Fruit fly (Drosophila melanogaster): ENCODE measurements around the gene CG42542.

CG42542 gene

DNA sequence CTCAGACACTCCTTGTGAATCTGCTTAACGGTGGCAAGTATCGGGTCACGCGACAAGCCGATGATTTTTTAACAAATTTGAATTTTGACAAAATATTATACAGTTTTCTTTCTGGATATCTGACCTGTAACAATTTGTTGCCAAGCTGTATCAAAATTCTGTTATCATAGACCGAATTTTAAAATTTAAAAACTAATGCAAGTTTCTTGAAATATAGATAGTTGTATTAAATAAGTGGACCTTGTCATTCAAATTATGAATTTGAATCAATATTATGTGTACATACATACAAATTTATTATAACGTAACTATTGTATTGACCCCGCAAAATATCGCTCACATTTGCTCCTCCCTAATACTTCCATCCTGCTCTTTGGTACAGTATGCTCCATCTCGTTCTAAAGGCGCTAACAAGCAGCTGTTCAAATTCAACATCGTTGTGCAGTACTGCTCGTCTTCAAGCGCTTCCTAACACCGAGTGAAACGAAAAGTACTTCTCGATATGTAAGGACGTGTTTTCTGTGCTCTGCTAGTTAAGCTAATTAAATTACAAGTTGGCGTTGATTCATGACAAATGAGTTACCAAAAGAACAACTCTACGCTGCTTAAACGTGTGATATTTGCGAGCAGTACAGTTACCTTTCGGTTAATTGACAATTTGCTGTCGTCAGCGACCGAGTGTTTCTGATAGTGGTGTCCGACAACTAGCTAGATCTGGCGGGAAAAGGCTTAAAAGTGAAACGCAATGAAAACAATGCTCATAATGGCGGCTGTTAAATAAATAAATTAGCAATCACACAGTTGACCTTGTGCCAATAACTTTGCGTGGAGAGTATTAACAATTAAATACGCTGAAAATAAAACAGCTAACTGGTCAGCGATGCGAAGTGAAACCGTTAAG, at the start of gene CG42542, which contains the start of gene Kpc1 (continued):
- peak; percentile 36 to 53 for TF ChIP-seq salr (GFP tag; optimal IDR thresholded peaks at IDR 0.05)
- no peak for TF ChIP-seq fd85E (GFP tag; optimal IDR thresholded peaks at IDR 0.05)
- peak; percentile 57 for TF ChIP-seq Sox15 (GFP tag; optimal IDR thresholded peaks at IDR 0.05)
- TF ChIP-seq CG4318 (GFP tag; optimal IDR thresholded peaks at IDR 0.05), result no peak
- no peak for TF ChIP-seq CG6854 (GFP tag; optimal IDR thresholded peaks at IDR 0.05)
- peak; percentile 13; the same call in 1 of the 2 replicates for TF ChIP-seq Gug (GFP tag; IDR thresholded peaks at IDR 0.05)
- TF ChIP-seq dsx (GFP tag; optimal IDR thresholded peaks at IDR 0.05; ENCODE audit: poor library complexity, severe bottlenecking), result no peak
- peak; percentile 75 for TF ChIP-seq Ets21C (GFP tag; optimal IDR thresholded peaks at IDR 0.05)
- peak; percentile 81 for TF ChIP-seq Hr39 (GFP tag; optimal IDR thresholded peaks at IDR 0.05)
- peak; percentile 62 for TF ChIP-seq fkh (GFP tag; optimal IDR thresholded peaks at IDR 0.05)

DNA sequence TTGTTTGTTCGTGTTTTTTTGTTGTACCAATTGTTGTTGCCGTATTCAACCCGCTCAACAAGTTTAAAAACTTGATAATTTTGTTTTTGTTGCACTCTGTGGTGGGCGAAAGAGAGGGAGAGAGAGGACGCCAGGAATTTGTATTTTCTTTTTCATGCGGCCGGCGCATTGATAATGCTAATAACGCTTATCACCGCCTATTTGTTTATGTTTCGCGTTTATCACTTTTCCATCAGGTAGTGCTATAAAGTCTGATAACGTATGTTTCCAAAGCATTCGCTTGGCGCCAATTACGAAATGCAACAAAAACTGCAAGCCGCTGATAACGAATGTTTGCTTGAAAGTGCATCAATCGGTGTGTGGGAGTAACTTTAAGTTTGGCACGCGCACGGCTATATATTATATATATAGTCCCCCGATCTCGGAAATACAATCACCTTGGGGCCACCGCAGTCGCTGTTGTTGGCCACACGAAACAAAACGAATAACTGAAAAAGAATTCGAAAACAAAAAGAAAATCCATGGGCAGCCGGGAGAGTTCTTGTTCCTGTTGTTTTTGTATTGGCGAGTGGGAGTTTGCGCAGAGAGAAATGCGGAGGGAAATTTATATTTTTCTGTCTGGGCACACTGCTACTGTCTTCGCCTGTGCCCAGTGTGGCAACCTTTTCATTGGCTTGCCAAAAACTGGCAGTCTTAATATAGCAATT, 49.2 kb upstream of the CG42542 start, which contains the start of gene Glys:
TSS of gene Glys (minus strand) at position 494 of the 707 bp plus-strand sequence.
- TF ChIP-seq Eip93F (GFP tag; optimal IDR thresholded peaks at IDR 0.05) (peak; percentile 54), CG31627 (GFP tag; optimal IDR thresholded peaks at IDR 0.05) (no peak), fkh (GFP tag; optimal IDR thresholded peaks at IDR 0.05) (peak; percentile 76), CG10669 (GFP tag; optimal IDR thresholded peaks at IDR 0.05) (peak; percentile 56), CG6792 (GFP tag; optimal IDR thresholded peaks at IDR 0.05) (peak; percentile 2), ss (GFP tag; optimal IDR thresholded peaks at IDR 0.05) (peak; percentile 60 to 80), CG7368 (GFP tag; optimal IDR thresholded peaks at IDR 0.05) (peak; percentile 24), CG16779 (tag; optimal IDR thresholded peaks at IDR 0.05) (peak; percentile 76), Sox102F (GFP tag; optimal IDR thresholded peaks at IDR 0.05) (peak; percentile 58), salr (GFP tag; optimal IDR thresholded peaks at IDR 0.05) (peak; percentile 46 to 63), CG8119 (GFP tag; IDR thresholded peaks at IDR 0.05) (peak; percentile 63), CG8632 (GFP tag; optimal IDR thresholded peaks at IDR 0.05) (peak; percentile 50), cyc (GFP tag; optimal IDR thresholded peaks at IDR 0.05) (no peak), CG9139 (GFP tag; optimal IDR thresholded peaks at IDR 0.05) (peak; percentile 58), dsx (GFP tag; optimal IDR thresholded peaks at IDR 0.05; ENCODE audit: poor library complexity, severe bottlenecking) (peak; percentile 56), CG1621 (tag; optimal IDR thresholded peaks at IDR 0.05) (peak; percentile 62), OdsH (GFP tag; optimal IDR thresholded peaks at IDR 0.05) (peak; percentile 14), svp (GFP tag) (peak; percentile 66), CG11762 (GFP tag; optimal IDR thresholded peaks at IDR 0.05; ENCODE audit: insufficient read depth) (no peak), spab (GFP tag; optimal IDR thresholded peaks at IDR 0.05) (peak; percentile 55), Lpt (GFP tag; optimal IDR thresholded peaks at IDR 0.05) (peak; percentile 81), Hr38 (GFP tag; optimal IDR thresholded peaks at IDR 0.05) (no peak), topi (GFP tag; optimal IDR thresholded peaks at IDR 0.05) (peak; percentile 25), lz (GFP tag; optimal IDR thresholded peaks at IDR 0.05) (peak; percentile 22), Hr4 (GFP tag; optimal IDR thresholded peaks at IDR 0.05) (peak; percentile 42), dac (GFP tag; optimal IDR thresholded peaks at IDR 0.05) (peak; percentile 35), CG15336 (GFP tag; IDR thresholded peaks at IDR 0.05) (peak; percentile 54), CG6163 (GFP tag; IDR thresholded peaks at IDR 0.05) (peak; percentile 85), Ets21C (GFP tag; optimal IDR thresholded peaks at IDR 0.05) (no peak), eg (GFP tag; IDR thresholded peaks at IDR 0.05) (peak; percentile 86), Eip78C (GFP tag) (peak; percentile 55), Ets96B (tag; optimal IDR thresholded peaks at IDR 0.05) (peak; percentile 65), CG6808 (GFP tag; optimal IDR thresholded peaks at IDR 0.05) (peak; percentile 59), CG32006 (GFP tag; optimal IDR thresholded peaks at IDR 0.05) (peak; percentile 69), fd59A (GFP tag; optimal IDR thresholded peaks at IDR 0.05) (no peak), Met (GFP tag; optimal IDR thresholded peaks at IDR 0.05) (peak; percentile 31), Gug (GFP tag; IDR thresholded peaks at IDR 0.05) (0 out of 2 replicates have a peak, but pooled peaks have one; percentile 37), CG4318 (GFP tag; optimal IDR thresholded peaks at IDR 0.05) (no peak), fd85E (GFP tag; optimal IDR thresholded peaks at IDR 0.05) (no peak), achi (GFP tag; optimal IDR thresholded peaks at IDR 0.05) (peak; percentile 22), CG11294 (GFP tag; IDR thresholded peaks at IDR 0.05) (peak; percentile 25; the same call in 1 of the 2 replicates), Sox14 (GFP tag; optimal IDR thresholded peaks at IDR 0.05) (peak; percentile 53)
